Fruit fly (Drosophila melanogaster): ENCODE data around the gene wat.

The wat gene

dm6 chr3R:29039704-29040430 is 19.7 kb upstream of the wat start (continued):
- TF ChIP-seq HmgD (GFP tag; optimal IDR thresholded peaks at IDR 0.05): no peak
- TF ChIP-seq bowl (GFP tag; IDR thresholded peaks at IDR 0.05): no peak
- TF ChIP-seq fd96Cb (tag; optimal IDR thresholded peaks at IDR 0.05): peak; percentile 8
- TF ChIP-seq CG11560 (tag; IDR thresholded peaks at IDR 0.05): no peak
- no peak for TF ChIP-seq CG7556 (GFP tag; optimal IDR thresholded peaks at IDR 0.05)
- TF ChIP-seq hkb (optimal IDR thresholded peaks at IDR 0.05): no peak
- TF ChIP-seq hkb (GFP tag; IDR thresholded peaks at IDR 0.05): 0 out of 2 replicates have a peak, but pooled peaks have one; percentile 10
- TF ChIP-seq ftz-f1 (GFP tag; optimal IDR thresholded peaks at IDR 0.05): peak; percentile 96
- peak; percentile 18 for TF ChIP-seq slp2 (GFP tag; optimal IDR thresholded peaks at IDR 0.05)
- no peak for TF ChIP-seq CTCF (GFP tag; optimal IDR thresholded peaks at IDR 0.05)
- TF ChIP-seq Dbx (GFP tag; IDR thresholded peaks at IDR 0.05): no peak
- TF ChIP-seq CG3726 (GFP tag; IDR thresholded peaks at IDR 0.05): no peak
- no peak for TF ChIP-seq pros (GFP tag; optimal IDR thresholded peaks at IDR 0.05)
- no peak for TF ChIP-seq CG17328 (GFP tag; IDR thresholded peaks at IDR 0.05)
- 0 out of 2 replicates have a peak, but pooled peaks have one; percentile 30 for TF ChIP-seq sna (GFP tag; IDR thresholded peaks at IDR 0.05; ENCODE audit: partially characterized antibody)
- no peak for TF ChIP-seq gcm2 (GFP tag; optimal IDR thresholded peaks at IDR 0.05)
- peak; percentile 61 for TF ChIP-seq Dip3 (GFP tag; optimal IDR thresholded peaks at IDR 0.05)
- TF ChIP-seq Asciz (GFP tag; optimal IDR thresholded peaks at IDR 0.05): no peak
- no peak for TF ChIP-seq ap (GFP tag; IDR thresholded peaks at IDR 0.05)
- TF ChIP-seq CG3838 (GFP tag; optimal IDR thresholded peaks at IDR 0.05): no peak
- TF ChIP-seq CG12236 (GFP tag; optimal IDR thresholded peaks at IDR 0.05): no peak
- TF ChIP-seq eyg (GFP tag; optimal IDR thresholded peaks at IDR 0.05): no peak
- no peak for TF ChIP-seq dan (GFP tag; IDR thresholded peaks at IDR 0.05)
- no peak for TF ChIP-seq cato (GFP tag; optimal IDR thresholded peaks at IDR 0.05; ENCODE audit: borderline replicate concordance)
- TF ChIP-seq Side (GFP tag; optimal IDR thresholded peaks at IDR 0.05): peak; percentile 26
- no peak for TF ChIP-seq ATbp (GFP tag; optimal IDR thresholded peaks at IDR 0.05)
- no peak for TF ChIP-seq CG31388 (GFP tag; optimal IDR thresholded peaks at IDR 0.05)
- no peak for TF ChIP-seq maf-S (GFP tag; optimal IDR thresholded peaks at IDR 0.05)
- peak; percentile 37; the same call in 1 of the 3 replicates for TF ChIP-seq otp (GFP tag; IDR thresholded peaks at IDR 0.05)
- TF ChIP-seq salm (tag; optimal IDR thresholded peaks at IDR 0.05): no peak
- TF ChIP-seq CG8388 (GFP tag; optimal IDR thresholded peaks at IDR 0.05): peak; percentile 25
- peak; percentile 65 for TF ChIP-seq lilli (GFP tag; optimal IDR thresholded peaks at IDR 0.05)
- no peak for TF ChIP-seq danr (GFP tag; IDR thresholded peaks at IDR 0.05)
- TF ChIP-seq CG18599 (GFP tag; optimal IDR thresholded peaks at IDR 0.05): peak; percentile 43
- TF ChIP-seq CG30020 (tag; optimal IDR thresholded peaks at IDR 0.05): no peak
- no peak for TF ChIP-seq CG10565 (GFP tag; optimal IDR thresholded peaks at IDR 0.05)
- TF ChIP-seq CG16815 (GFP tag; optimal IDR thresholded peaks at IDR 0.05): no peak
- no peak for TF ChIP-seq CG5953 (GFP tag; IDR thresholded peaks at IDR 0.05)
- TF ChIP-seq PHDP (tag; optimal IDR thresholded peaks at IDR 0.05): no peak
- TF ChIP-seq CG18764 (GFP tag; optimal IDR thresholded peaks at IDR 0.05): no peak
- no peak for TF ChIP-seq CG1792 (GFP tag; optimal IDR thresholded peaks at IDR 0.05)
- TF ChIP-seq ken (GFP tag; IDR thresholded peaks at IDR 0.05): no peak
- TF ChIP-seq CG17568 (GFP tag; optimal IDR thresholded peaks at IDR 0.05): no peak
- TF ChIP-seq NfI (GFP tag; optimal IDR thresholded peaks at IDR 0.05): peak; percentile 53
- peak; percentile 38 for TF ChIP-seq CG12155 (GFP tag; optimal IDR thresholded peaks at IDR 0.05)
- no peak for TF ChIP-seq bab2 (GFP tag; optimal IDR thresholded peaks at IDR 0.05)
- TF ChIP-seq HmgZ (tag; optimal IDR thresholded peaks at IDR 0.05): no peak
- TF ChIP-seq Xbp1 (GFP tag; optimal IDR thresholded peaks at IDR 0.05): peak; percentile 51
- no peak for TF ChIP-seq Eip74EF (GFP tag; optimal IDR thresholded peaks at IDR 0.05)
- peak; percentile 55 for TF ChIP-seq Dad (GFP tag; optimal IDR thresholded peaks at IDR 0.05)
- TF ChIP-seq run (tag; optimal IDR thresholded peaks at IDR 0.05): no peak

Data from whole organism, embryonic.